Fruit fly (Drosophila melanogaster) whole organism, embryonic: ENCODE results near the gene CG6739.
A peak's percentile ranks its signal among the peaks of the same experiment; 100 is the strongest.

Experiments
- Bgb ChIP-seq: fragments of 200-800 bp; sonication (Bioruptor generic); IDR thresholded peaks from 2 replicates; pipeline ENCODE4 v1.3.6; 2022; ENCODE audit warnings: missing biosample characterization, missing genetic modification characterization; ENCODE audit not compliant: partially characterized antibody
- BtbVII ChIP-seq: fragments of 200-800 bp; sonication (Bioruptor generic); optimal IDR thresholded peaks from 3 replicates; lab custom pipeline; 2017; ENCODE audit warnings: missing biosample characterization, mild to moderate bottlenecking, missing genetic modification characterization
- CG10654 ChIP-seq: fragments of 200-800 bp; sonication (Bioruptor generic); optimal IDR thresholded peaks from 2 replicates; lab custom pipeline; 2016; ENCODE audit warnings: missing biosample characterization, missing genetic modification characterization
- CG11504 ChIP-seq: fragments of 200-800 bp; sonication (Bioruptor generic); optimal IDR thresholded peaks from 3 replicates; lab custom pipeline; 2019; ENCODE audit warnings: missing biosample characterization, mild to moderate bottlenecking, missing genetic modification characterization, moderate library complexity
- CG12219 ChIP-seq: fragments of 200-800 bp; sonication (Bioruptor generic); optimal IDR thresholded peaks from 3 replicates; lab custom pipeline; 2018; ENCODE audit warnings: missing biosample characterization, mild to moderate bottlenecking, missing genetic modification characterization
- CG13123 ChIP-seq: fragments of 200-800 bp; sonication (Bioruptor generic); optimal IDR thresholded peaks from 2 replicates; lab custom pipeline; 2016; ENCODE audit warnings: missing biosample characterization, missing genetic modification characterization
- CG13424 ChIP-seq: fragments of 200-800 bp; sonication (Bioruptor generic); optimal IDR thresholded peaks from 2 replicates; lab custom pipeline; 2019; ENCODE audit warnings: missing biosample characterization, mild to moderate bottlenecking, missing genetic modification characterization, moderate library complexity
- CG14050 ChIP-seq: fragments of 200-800 bp; sonication (Bioruptor generic); IDR thresholded peaks from 3 replicates; pipeline ENCODE4 v1.3.6; 2022; ENCODE audit warnings: missing biosample characterization, missing genetic modification characterization
- CG15601 ChIP-seq: fragments of 200-800 bp; sonication (Bioruptor generic); optimal IDR thresholded peaks from 3 replicates; lab custom pipeline; 2019; ENCODE audit warnings: missing biosample characterization, mild to moderate bottlenecking, missing genetic modification characterization, moderate library complexity
- CG15696 ChIP-seq: fragments of 200-800 bp; sonication (Bioruptor generic); optimal IDR thresholded peaks from 2 replicates; lab custom pipeline; 2019; ENCODE audit warnings: missing biosample characterization, mild to moderate bottlenecking, missing genetic modification characterization, moderate library complexity
- CG18599 ChIP-seq: fragments of 200-800 bp; sonication (Bioruptor generic); optimal IDR thresholded peaks from 3 replicates; lab custom pipeline; 2017; ENCODE audit warnings: missing biosample characterization, missing genetic modification characterization, mild to moderate bottlenecking, moderate library complexity, missing genetic modification reagents
- CG32772 ChIP-seq: fragments of 200-800 bp; sonication (Bioruptor generic); IDR thresholded peaks from 2 replicates; pipeline ENCODE4 v1.3.6; 2022; ENCODE audit warnings: missing biosample characterization, missing genetic modification characterization
- CG34422 ChIP-seq: fragments of 200-800 bp; sonication (Bioruptor generic); IDR thresholded peaks from 3 replicates; pipeline ENCODE4 v1.3.6; 2022; ENCODE audit warnings: missing biosample characterization, missing genetic modification characterization
- CG6175 ChIP-seq: fragments of 200-800 bp; sonication (Bioruptor generic); IDR thresholded peaks from 3 replicates; pipeline ENCODE4 v1.3.6; 2022; ENCODE audit warnings: missing biosample characterization, missing genetic modification characterization
- CG8290 ChIP-seq, 3 experiments: fragments of 200-800 bp; sonication (Bioruptor generic); optimal IDR thresholded peaks; 2 replicates each; lab custom pipeline; 2016 to 2019; ENCODE audit warnings: missing biosample characterization in 3 of 3, missing genetic modification characterization in 3 of 3, mild to moderate bottlenecking in 2 of 3, moderate library complexity in 1 of 3
- CG8359 ChIP-seq: fragments of 200-800 bp; sonication (Bioruptor generic); optimal IDR thresholded peaks from 2 replicates; lab custom pipeline; 2017; ENCODE audit warnings: missing biosample characterization, mild to moderate bottlenecking, missing genetic modification characterization, borderline replicate concordance
- CG8944 ChIP-seq: fragments of 200-800 bp; sonication (Bioruptor generic); optimal IDR thresholded peaks from 3 replicates; lab custom pipeline; 2016; ENCODE audit warnings: missing biosample characterization, missing genetic modification characterization
- CG9797 ChIP-seq: fragments of 200-800 bp; sonication (Bioruptor generic); optimal IDR thresholded peaks from 3 replicates; lab custom pipeline; 2018; ENCODE audit warnings: missing biosample characterization, mild to moderate bottlenecking, missing genetic modification characterization
- CTCF ChIP-seq: fragments of 200-800 bp; sonication (Bioruptor generic); optimal IDR thresholded peaks from 2 replicates; lab custom pipeline; 2017; ENCODE audit warnings: missing biosample characterization, mild to moderate bottlenecking, missing genetic modification characterization, moderate library complexity
- Dbx ChIP-seq: fragments of 200-800 bp; sonication (Bioruptor generic); IDR thresholded peaks from 3 replicates; pipeline ENCODE4 v1.3.6; 2022; ENCODE audit warnings: missing biosample characterization, missing genetic modification characterization
- E2f1 ChIP-seq: fragments of 200-800 bp; sonication (Bioruptor generic); IDR thresholded peaks from 2 replicates; pipeline ENCODE4 v1.3.6; 2022; ENCODE audit warnings: missing biosample characterization, missing genetic modification characterization
- Fer3 ChIP-seq: fragments of 200-800 bp; sonication (Bioruptor generic); optimal IDR thresholded peaks from 2 replicates; lab custom pipeline; 2018; ENCODE audit warnings: missing biosample characterization, mild to moderate bottlenecking, missing genetic modification characterization, moderate library complexity
- HLH4C ChIP-seq: fragments of 200-800 bp; sonication (Bioruptor generic); IDR thresholded peaks from 3 replicates; pipeline ENCODE4 v1.3.6; 2022; ENCODE audit warnings: missing biosample characterization, missing genetic modification characterization; ENCODE audit not compliant: partially characterized antibody
- Hmx ChIP-seq: fragments of 200-800 bp; sonication (Bioruptor generic); optimal IDR thresholded peaks from 2 replicates; lab custom pipeline; 2016; ENCODE audit warnings: missing biosample characterization, missing genetic modification characterization
- Kr ChIP-seq: fragments of 200-800 bp; sonication (Bioruptor generic); optimal IDR thresholded peaks from 2 replicates; lab custom pipeline; 2017; ENCODE audit warnings: missing biosample characterization, mild to moderate bottlenecking, missing genetic modification characterization
- Lhr ChIP-seq: fragments of 200-800 bp; sonication (Bioruptor generic); optimal IDR thresholded peaks from 3 replicates; lab custom pipeline; 2017; ENCODE audit warnings: mild to moderate bottlenecking, missing biosample characterization, missing genetic modification reagents, missing genetic modification characterization
- MESR4 ChIP-seq: fragments of 200-800 bp; sonication (Bioruptor generic); optimal IDR thresholded peaks from 2 replicates; lab custom pipeline; 2018; ENCODE audit warnings: missing biosample characterization, mild to moderate bottlenecking, missing genetic modification characterization, moderate library complexity
- Opbp ChIP-seq: fragments of 200-800 bp; sonication (Bioruptor generic); IDR thresholded peaks from 3 replicates; pipeline ENCODE4 v1.3.6; 2022; ENCODE audit warnings: missing biosample characterization, missing genetic modification characterization; ENCODE audit not compliant: partially characterized antibody
- Poxn ChIP-seq: fragments of 200-800 bp; sonication (Bioruptor generic); IDR thresholded peaks from 2 replicates; pipeline ENCODE4 v1.3.6; 2022; ENCODE audit warnings: missing biosample characterization, missing genetic modification characterization
- Ravus ChIP-seq: fragments of 200-800 bp; sonication (Bioruptor generic); IDR thresholded peaks from 2 replicates; pipeline ENCODE4 v1.3.6; 2022; ENCODE audit warnings: missing biosample characterization, missing genetic modification characterization
- Sin3A ChIP-seq: fragments of >200 bp; optimal IDR thresholded peaks from 2 replicates; lab custom pipeline; 2018
- ato ChIP-seq: fragments of 200-800 bp; sonication (Bioruptor generic); IDR thresholded peaks from 2 replicates; pipeline ENCODE4 v1.3.6; 2022; ENCODE audit warnings: missing biosample characterization, missing genetic modification characterization; ENCODE audit not compliant: partially characterized antibody
- bab2 ChIP-seq: fragments of 200-800 bp; sonication (Bioruptor generic); optimal IDR thresholded peaks from 2 replicates; lab custom pipeline; 2016; ENCODE audit warnings: missing biosample characterization, missing genetic modification characterization
- chn ChIP-seq: fragments of 200-800 bp; sonication (Bioruptor generic); optimal IDR thresholded peaks from 2 replicates; lab custom pipeline; 2016; ENCODE audit warnings: missing biosample characterization, missing genetic modification characterization
- crc ChIP-seq: fragments of 200-800 bp; sonication (Bioruptor generic); optimal IDR thresholded peaks from 2 replicates; lab custom pipeline; 2016; ENCODE audit warnings: missing biosample characterization, missing genetic modification characterization
- emc ChIP-seq: fragments of 200-800 bp; sonication (Bioruptor generic); optimal IDR thresholded peaks from 2 replicates; lab custom pipeline; 2016; ENCODE audit warnings: missing biosample characterization, missing genetic modification characterization
- fru ChIP-seq: fragments of >200 bp; optimal IDR thresholded peaks from 2 replicates; lab custom pipeline; 2017
- gce ChIP-seq: fragments of 200-800 bp; sonication (Bioruptor generic); IDR thresholded peaks from 3 replicates; pipeline ENCODE4 v1.3.6; 2022; ENCODE audit warnings: missing biosample characterization, missing genetic modification characterization
- hb ChIP-seq: fragments of 200-800 bp; sonication (Bioruptor generic); IDR thresholded peaks from 3 replicates; pipeline ENCODE4 v1.3.6; 2022; ENCODE audit warnings: missing biosample characterization, missing genetic modification characterization; ENCODE audit not compliant: partially characterized antibody
- kay ChIP-seq: fragments of 200-800 bp; sonication (Bioruptor generic); optimal IDR thresholded peaks from 2 replicates; lab custom pipeline; 2016; ENCODE audit warnings: missing biosample characterization, missing genetic modification characterization
- klu ChIP-seq: fragments of 200-800 bp; sonication (Bioruptor generic); IDR thresholded peaks from 2 replicates; pipeline ENCODE4 v1.3.6; 2022; ENCODE audit warnings: missing biosample characterization, missing genetic modification characterization
- knrl ChIP-seq: fragments of 200-800 bp; sonication (Bioruptor generic); IDR thresholded peaks from 3 replicates; pipeline ENCODE4 v1.3.6; 2022; ENCODE audit warnings: missing biosample characterization, missing genetic modification characterization; ENCODE audit not compliant: partially characterized antibody
- org-1 ChIP-seq: fragments of 200-800 bp; sonication (Bioruptor generic); optimal IDR thresholded peaks from 2 replicates; lab custom pipeline; 2017; ENCODE audit warnings: missing biosample characterization, missing genetic modification characterization
- pb ChIP-seq: fragments of 200-800 bp; sonication (Bioruptor generic); optimal IDR thresholded peaks from 3 replicates; lab custom pipeline; 2016; ENCODE audit warnings: missing biosample characterization, missing genetic modification characterization
- pita ChIP-seq: fragments of 200-800 bp; sonication (Bioruptor generic); optimal IDR thresholded peaks from 2 replicates; lab custom pipeline; 2017; ENCODE audit warnings: missing biosample characterization, mild to moderate bottlenecking, missing genetic modification characterization
- ro ChIP-seq: fragments of 200-800 bp; sonication (Bioruptor generic); IDR thresholded peaks from 2 replicates; pipeline ENCODE4 v1.3.6; 2022; ENCODE audit warnings: missing biosample characterization, missing genetic modification characterization
- row ChIP-seq: fragments of 200-800 bp; sonication (Bioruptor generic); IDR thresholded peaks from 3 replicates; pipeline ENCODE4 v1.3.6; 2022; ENCODE audit warnings: missing biosample characterization, missing genetic modification characterization
- sc ChIP-seq, 3 experiments: fragments of >200 bp in 2 of 3; fragments of 200-800 bp in 1 of 3; sonication (Bioruptor generic) in 1 of 3; optimal IDR thresholded peaks; 2 replicates in 2 of 3; 3 replicates in 1 of 3; lab custom pipeline; 2017; ENCODE audit warnings: mild to moderate bottlenecking in 1 of 3, missing biosample characterization in 1 of 3, missing genetic modification characterization in 1 of 3, missing genetic modification reagents in 1 of 3
- sim ChIP-seq: fragments of 200-800 bp; sonication (Bioruptor generic); IDR thresholded peaks from 2 replicates; pipeline ENCODE4 v1.3.6; 2022; ENCODE audit warnings: missing biosample characterization, missing genetic modification characterization
- tin ChIP-seq: fragments of 200-800 bp; sonication (Bioruptor generic); optimal IDR thresholded peaks from 3 replicates; lab custom pipeline; 2016; ENCODE audit warnings: missing biosample characterization, missing genetic modification characterization
- vfl ChIP-seq: fragments of 200-800 bp; sonication (Bioruptor generic); optimal IDR thresholded peaks from 2 replicates; lab custom pipeline; 2016; ENCODE audit warnings: missing biosample characterization, missing genetic modification characterization
- wor ChIP-seq: fragments of 200-800 bp; sonication (Bioruptor generic); IDR thresholded peaks from 2 replicates; pipeline ENCODE4 v1.3.6; 2022; ENCODE audit warnings: missing biosample characterization, missing genetic modification characterization

Gene CG6739

dm6 chr2L:7632783-7633182 is 24.6 kb downstream of the CG6739 start (continued):
- TF ChIP-seq Fer3 (tag; lab: Kevin White, UChicago): no peak
- TF ChIP-seq ro (GFP tag; lab: Robert Waterston, UW): no peak
- TF ChIP-seq CG15601 (tag; lab: Kevin White, UChicago): no peak
- peak; percentile 63 for TF ChIP-seq CG11504
- TF ChIP-seq chn (GFP tag; lab: Kevin White, UChicago): peak; percentile 62
- peak; percentile 16 for TF ChIP-seq CG8944 (GFP tag; lab: Kevin White, UChicago)
- no peak for TF ChIP-seq pb
- TF ChIP-seq CG13424 (tag; lab: Kevin White, UChicago): peak; percentile 22
- no peak for TF ChIP-seq Lhr (GFP tag; lab: Kevin White, UChicago)
- no peak for TF ChIP-seq CG18599
- TF ChIP-seq BtbVII (GFP tag; lab: Kevin White, UChicago): no peak
- TF ChIP-seq CTCF (GFP tag; lab: Kevin White, UChicago): no peak
- no peak for TF ChIP-seq sc (optimal IDR thresholded peaks at IDR 0.05; lab: Kevin White, UChicago)
- TF ChIP-seq sc (GFP tag; optimal IDR thresholded peaks at IDR 0.05; lab: Kevin White, UChicago): peak; percentile 38
- TF ChIP-seq Kr (GFP tag; lab: Kevin White, UChicago): peak; percentile 65
- no peak for TF ChIP-seq Poxn
- no peak for TF ChIP-seq E2f1 (GFP tag; lab: Robert Waterston, UW)
- no peak for TF ChIP-seq CG13123 (GFP tag; lab: Kevin White, UChicago)
- TF ChIP-seq ato (GFP tag; lab: Robert Waterston, UW): no peak
- TF ChIP-seq fru (lab: Kevin White, UChicago): no peak
- TF ChIP-seq CG14050 (GFP tag; lab: Robert Waterston, UW): no peak
- TF ChIP-seq CG12219 (GFP tag; lab: Kevin White, UChicago): peak; percentile 30
- peak; percentile 28 for TF ChIP-seq bab2 (GFP tag; lab: Kevin White, UChicago)
- no peak for TF ChIP-seq Bgb (GFP tag; lab: Robert Waterston, UW)
- no peak for TF ChIP-seq CG9797 (GFP tag; lab: Kevin White, UChicago)
- no peak for TF ChIP-seq emc
- no peak for TF ChIP-seq Hmx
- TF ChIP-seq gce (GFP tag; lab: Robert Waterston, UW): no peak
- peak; percentile 67 for TF ChIP-seq row
- no peak for TF ChIP-seq CG8359 (GFP tag; lab: Kevin White, UChicago)
- no peak for TF ChIP-seq knrl (GFP tag; lab: Robert Waterston, UW)
- no peak for TF ChIP-seq Dbx (GFP tag; lab: Robert Waterston, UW)
- no peak for TF ChIP-seq wor
- no peak for TF ChIP-seq MESR4 (GFP tag; lab: Kevin White, UChicago)
- no peak for TF ChIP-seq pita (GFP tag; lab: Kevin White, UChicago)
- no peak for TF ChIP-seq HLH4C (GFP tag; lab: Robert Waterston, UW)
- peak; percentile 25; the same call in 1 of the 3 replicates for TF ChIP-seq CG34422 (GFP tag; lab: Robert Waterston, UW)
- TF ChIP-seq crc: no peak
- TF ChIP-seq klu: no peak
- TF ChIP-seq Sin3A: no peak
- TF ChIP-seq Opbp: no peak
- TF ChIP-seq CG6175 (GFP tag; lab: Robert Waterston, UW): no peak
- TF ChIP-seq sim (GFP tag; lab: Robert Waterston, UW): no peak
- TF ChIP-seq CG15696 (tag; lab: Kevin White, UChicago): peak; percentile 67
- no peak for TF ChIP-seq hb (GFP tag; lab: Robert Waterston, UW)
- TF ChIP-seq kay (GFP tag; lab: Kevin White, UChicago): no peak
- no peak for TF ChIP-seq CG8290 (GFP tag; optimal IDR thresholded peaks at IDR 0.05; lab: Kevin White, UChicago)
- no peak for TF ChIP-seq CG8290 (tag; optimal IDR thresholded peaks at IDR 0.05; lab: Kevin White, UChicago)
- TF ChIP-seq CG32772: no peak; the same call in 1 of the 2 replicates
- peak; percentile 36 for TF ChIP-seq tin (GFP tag; lab: Kevin White, UChicago)
- peak; percentile 7 for TF ChIP-seq org-1 (GFP tag; lab: Kevin White, UChicago)
- no peak for TF ChIP-seq Ravus (GFP tag; lab: Robert Waterston, UW)
- peak; percentile 1 for TF ChIP-seq CG10654 (GFP tag; lab: Kevin White, UChicago)
- no peak for TF ChIP-seq vfl (GFP tag; lab: Kevin White, UChicago)
